Fruit fly (Drosophila melanogaster) whole organism, embryonic: ENCODE measurements around the gene CG43131.

ENCODE experiments used
- Atf3 ChIP-seq: fragments of 200-800 bp; sonication (Bioruptor generic); optimal IDR thresholded peaks from 3 replicates; lab custom pipeline; 2016; ENCODE audit warnings: missing biosample characterization, missing genetic modification characterization
- Bdp1 ChIP-seq: fragments of 200-800 bp; sonication (Bioruptor generic); optimal IDR thresholded peaks from 3 replicates; lab custom pipeline; 2016; ENCODE audit warnings: missing biosample characterization, missing genetic modification characterization
- BtbVII ChIP-seq: fragments of 200-800 bp; sonication (Bioruptor generic); optimal IDR thresholded peaks from 3 replicates; lab custom pipeline; 2017; ENCODE audit warnings: missing biosample characterization, mild to moderate bottlenecking, missing genetic modification characterization
- CG10321 ChIP-seq: fragments of 200-800 bp; sonication (Bioruptor generic); IDR thresholded peaks from 2 replicates; pipeline ENCODE4 v1.3.6; 2022; ENCODE audit warnings: missing biosample characterization, missing genetic modification characterization
- CG11696 ChIP-seq: fragments of 200-800 bp; sonication (Bioruptor generic); IDR thresholded peaks from 2 replicates; pipeline ENCODE4 v1.3.6; 2022; ENCODE audit warnings: missing biosample characterization, missing genetic modification characterization
- CG12071 ChIP-seq: fragments of 200-800 bp; sonication (Bioruptor generic); optimal IDR thresholded peaks from 3 replicates; lab custom pipeline; 2018; ENCODE audit warnings: missing biosample characterization, mild to moderate bottlenecking, missing genetic modification characterization
- CG12744 ChIP-seq: fragments of 200-800 bp; sonication (Bioruptor generic); optimal IDR thresholded peaks from 2 replicates; lab custom pipeline; 2016; ENCODE audit warnings: missing biosample characterization, missing genetic modification characterization
- CG13123 ChIP-seq: fragments of 200-800 bp; sonication (Bioruptor generic); optimal IDR thresholded peaks from 2 replicates; lab custom pipeline; 2016; ENCODE audit warnings: missing biosample characterization, missing genetic modification characterization
- CG13424 ChIP-seq: fragments of 200-800 bp; sonication (Bioruptor generic); optimal IDR thresholded peaks from 2 replicates; lab custom pipeline; 2019; ENCODE audit warnings: missing biosample characterization, mild to moderate bottlenecking, missing genetic modification characterization, moderate library complexity
- CG13894 ChIP-seq: fragments of 200-800 bp; sonication (Bioruptor generic); optimal IDR thresholded peaks from 3 replicates; lab custom pipeline; 2018; ENCODE audit warnings: missing biosample characterization, mild to moderate bottlenecking, missing genetic modification characterization, moderate library complexity
- CG14050 ChIP-seq: fragments of 200-800 bp; sonication (Bioruptor generic); IDR thresholded peaks from 3 replicates; pipeline ENCODE4 v1.3.6; 2022; ENCODE audit warnings: missing biosample characterization, missing genetic modification characterization
- CG14860 ChIP-seq: fragments of 200-800 bp; sonication (Bioruptor generic); IDR thresholded peaks from 3 replicates; pipeline ENCODE4 v1.3.6; 2022; ENCODE audit warnings: missing biosample characterization, missing genetic modification characterization; ENCODE audit not compliant: partially characterized antibody
- CG16813 ChIP-seq: fragments of 200-800 bp; sonication (Bioruptor generic); IDR thresholded peaks from 3 replicates; pipeline ENCODE4 v1.3.6; 2022; ENCODE audit warnings: missing biosample characterization, missing genetic modification characterization; ENCODE audit not compliant: partially characterized antibody
- CG17829 ChIP-seq: fragments of 200-800 bp; optimal IDR thresholded peaks from 2 replicates; lab custom pipeline; 2019; ENCODE audit warnings: missing biosample characterization, mild to moderate bottlenecking, missing genetic modification characterization, moderate library complexity
- CG18599 ChIP-seq: fragments of 200-800 bp; sonication (Bioruptor generic); optimal IDR thresholded peaks from 3 replicates; lab custom pipeline; 2017; ENCODE audit warnings: missing biosample characterization, missing genetic modification characterization, mild to moderate bottlenecking, moderate library complexity, missing genetic modification reagents
- CG33213 ChIP-seq: fragments of 200-800 bp; sonication (Bioruptor generic); optimal IDR thresholded peaks from 3 replicates; lab custom pipeline; 2016; ENCODE audit warnings: missing biosample characterization, missing genetic modification characterization
- CG6689 ChIP-seq: fragments of 200-800 bp; sonication (Bioruptor generic); IDR thresholded peaks from 2 replicates; pipeline ENCODE4 v1.3.6; 2022; ENCODE audit warnings: missing biosample characterization, missing genetic modification characterization
- CG7987 ChIP-seq: fragments of 200-800 bp; sonication (Bioruptor generic); optimal IDR thresholded peaks from 2 replicates; lab custom pipeline; 2018; ENCODE audit warnings: missing biosample characterization, mild to moderate bottlenecking, missing genetic modification characterization, moderate library complexity
- CG8290 ChIP-seq, 3 experiments: fragments of 200-800 bp; sonication (Bioruptor generic); optimal IDR thresholded peaks; 2 replicates each; lab custom pipeline; 2016 to 2019; ENCODE audit warnings: missing biosample characterization in 3 of 3, missing genetic modification characterization in 3 of 3, mild to moderate bottlenecking in 2 of 3, moderate library complexity in 1 of 3
- D ChIP-seq, 2 experiments: fragments of 200-800 bp in 1 of 2; fragments of >200 bp in 1 of 2; sonication (Bioruptor generic) in 1 of 2; optimal IDR thresholded peaks; 2 replicates in 1 of 2; 3 replicates in 1 of 2; lab custom pipeline; 2017; ENCODE audit warnings: mild to moderate bottlenecking in 1 of 2, missing biosample characterization in 1 of 2, missing genetic modification characterization in 1 of 2, missing genetic modification reagents in 1 of 2
- Dp ChIP-seq: fragments of 200-800 bp; sonication (Bioruptor generic); optimal IDR thresholded peaks from 2 replicates; lab custom pipeline; 2018; ENCODE audit warnings: missing biosample characterization, mild to moderate bottlenecking, missing genetic modification characterization, moderate library complexity
- Ets65A ChIP-seq: fragments of 200-800 bp; sonication (Bioruptor generic); peaks from one replicate; lab custom pipeline; 2016; ENCODE audit warnings: missing biosample characterization, missing genetic modification characterization
- GATAe ChIP-seq: fragments of 200-800 bp; sonication (Bioruptor generic); conservative IDR thresholded peaks from 2 replicates; pipeline ENCODE4 v1.3.6; 2022; ENCODE audit warnings: missing biosample characterization, missing genetic modification characterization
- HLHmδ ChIP-seq: fragments of 200-800 bp; sonication (Bioruptor generic); optimal IDR thresholded peaks from 2 replicates; lab custom pipeline; 2018; ENCODE audit warnings: missing biosample characterization, mild to moderate bottlenecking, missing genetic modification characterization, moderate library complexity
- Hey ChIP-seq: fragments of 200-800 bp; sonication (Bioruptor generic); optimal IDR thresholded peaks from 3 replicates; lab custom pipeline; 2018; ENCODE audit warnings: missing biosample characterization, mild to moderate bottlenecking, missing genetic modification characterization
- Hr3 ChIP-seq: fragments of 200-800 bp; sonication (Bioruptor generic); optimal IDR thresholded peaks from 3 replicates; lab custom pipeline; 2016; ENCODE audit warnings: missing biosample characterization, missing genetic modification characterization
- Lhr ChIP-seq: fragments of 200-800 bp; sonication (Bioruptor generic); optimal IDR thresholded peaks from 3 replicates; lab custom pipeline; 2017; ENCODE audit warnings: mild to moderate bottlenecking, missing biosample characterization, missing genetic modification reagents, missing genetic modification characterization
- Neu2 ChIP-seq: fragments of 200-800 bp; sonication (Bioruptor generic); optimal IDR thresholded peaks from 3 replicates; lab custom pipeline; 2016; ENCODE audit warnings: missing biosample characterization, missing genetic modification characterization, borderline replicate concordance
- Opbp ChIP-seq: fragments of 200-800 bp; sonication (Bioruptor generic); IDR thresholded peaks from 3 replicates; pipeline ENCODE4 v1.3.6; 2022; ENCODE audit warnings: missing biosample characterization, missing genetic modification characterization; ENCODE audit not compliant: partially characterized antibody
- Sox102F ChIP-seq: fragments of 200-800 bp; sonication (Bioruptor generic); optimal IDR thresholded peaks from 2 replicates; lab custom pipeline; 2018; ENCODE audit warnings: missing biosample characterization, mild to moderate bottlenecking, missing genetic modification characterization, moderate library complexity
- Sry-δ ChIP-seq: fragments of 200-800 bp; sonication (Bioruptor generic); optimal IDR thresholded peaks from 2 replicates; lab custom pipeline; 2016; ENCODE audit warnings: missing biosample characterization, missing genetic modification characterization
- amos ChIP-seq: fragments of 200-800 bp; sonication (Bioruptor generic); IDR thresholded peaks from 2 replicates; pipeline ENCODE4 v1.3.6; 2022; ENCODE audit warnings: missing biosample characterization, missing genetic modification characterization; ENCODE audit not compliant: partially characterized antibody
- da ChIP-seq: fragments of 200-800 bp; sonication (Bioruptor generic); optimal IDR thresholded peaks from 2 replicates; lab custom pipeline; 2016; ENCODE audit warnings: missing biosample characterization, missing genetic modification characterization
- dan ChIP-seq: fragments of 200-800 bp; sonication (Bioruptor generic); IDR thresholded peaks from 2 replicates; pipeline ENCODE4 v1.3.6; 2022; ENCODE audit warnings: missing biosample characterization, missing genetic modification characterization
- disco-r ChIP-seq: fragments of 200-800 bp; sonication (Bioruptor generic); optimal IDR thresholded peaks from 2 replicates; lab custom pipeline; 2016; ENCODE audit warnings: missing biosample characterization, missing genetic modification characterization
- hbn ChIP-seq: fragments of 200-800 bp; sonication (Bioruptor generic); IDR thresholded peaks from 2 replicates; pipeline ENCODE4 v1.3.6; 2022; ENCODE audit warnings: missing biosample characterization, missing genetic modification characterization; ENCODE audit not compliant: partially characterized antibody
- jigr1 ChIP-seq: fragments of 200-800 bp; sonication (Bioruptor generic); IDR thresholded peaks from 3 replicates; pipeline ENCODE4 v1.3.6; 2022; ENCODE audit warnings: missing biosample characterization, missing genetic modification characterization
- klu ChIP-seq: fragments of 200-800 bp; sonication (Bioruptor generic); IDR thresholded peaks from 2 replicates; pipeline ENCODE4 v1.3.6; 2022; ENCODE audit warnings: missing biosample characterization, missing genetic modification characterization
- kni ChIP-seq: fragments of 200-800 bp; sonication (Bioruptor generic); optimal IDR thresholded peaks from 3 replicates; lab custom pipeline; 2017; ENCODE audit warnings: mild to moderate bottlenecking, missing biosample characterization, missing genetic modification reagents, missing genetic modification characterization
- knrl ChIP-seq: fragments of 200-800 bp; sonication (Bioruptor generic); IDR thresholded peaks from 3 replicates; pipeline ENCODE4 v1.3.6; 2022; ENCODE audit warnings: missing biosample characterization, missing genetic modification characterization; ENCODE audit not compliant: partially characterized antibody
- lmd ChIP-seq: fragments of 200-800 bp; sonication (Bioruptor generic); IDR thresholded peaks from 2 replicates; pipeline ENCODE4 v1.3.6; 2022; ENCODE audit warnings: missing biosample characterization, missing genetic modification characterization
- lola ChIP-seq, 3 experiments: fragments of >200 bp in 2 of 3; fragments of 200-800 bp in 1 of 3; sonication (Bioruptor generic) in 1 of 3; optimal IDR thresholded peaks; 2 replicates each; lab custom pipeline; 2017 to 2019; ENCODE audit warnings: missing biosample characterization in 3 of 3, missing genetic modification characterization in 3 of 3, mild to moderate bottlenecking in 1 of 3, moderate library complexity in 1 of 3
- onecut ChIP-seq: fragments of 200-800 bp; sonication (Bioruptor generic); IDR thresholded peaks from 2 replicates; pipeline ENCODE4 v1.3.6; 2022; ENCODE audit warnings: missing biosample characterization, missing genetic modification characterization
- prd ChIP-seq, 3 experiments: fragments of >200 bp in 2 of 3; fragments of 200-800 bp in 1 of 3; sonication (Bioruptor generic) in 1 of 3; optimal IDR thresholded peaks in 2 of 3; IDR thresholded peaks in 1 of 3; 2 replicates in 2 of 3; 3 replicates in 1 of 3; pipeline versions ENCODE4 v1.3.6 to Lab custom; 2017 to 2022; ENCODE audit warnings: missing biosample characterization in 1 of 3, missing genetic modification characterization in 1 of 3
- psq ChIP-seq: fragments of 200-800 bp; sonication (Bioruptor generic); optimal IDR thresholded peaks from 2 replicates; lab custom pipeline; 2017; ENCODE audit warnings: missing biosample characterization, missing genetic modification characterization
- slp2 ChIP-seq: fragments of 200-800 bp; sonication (Bioruptor generic); optimal IDR thresholded peaks from 2 replicates; lab custom pipeline; 2016; ENCODE audit warnings: missing biosample characterization, missing genetic modification characterization
- so ChIP-seq: fragments of 200-800 bp; sonication (Bioruptor generic); IDR thresholded peaks from 3 replicates; pipeline ENCODE4 v1.3.6; 2022; ENCODE audit warnings: missing biosample characterization, missing genetic modification characterization
- stc ChIP-seq: fragments of 200-800 bp; sonication (Bioruptor generic); IDR thresholded peaks from 2 replicates; pipeline ENCODE4 v1.3.6; 2022; ENCODE audit warnings: missing biosample characterization, missing genetic modification characterization
- ttk ChIP-seq: fragments of 200-800 bp; sonication (Bioruptor generic); IDR thresholded peaks from 2 replicates; pipeline ENCODE4 v2.1.2; 2022; ENCODE audit warnings: missing biosample characterization, missing genetic modification characterization
- wor ChIP-seq: fragments of 200-800 bp; sonication (Bioruptor generic); IDR thresholded peaks from 2 replicates; pipeline ENCODE4 v1.3.6; 2022; ENCODE audit warnings: missing biosample characterization, missing genetic modification characterization

The CG43131 gene

dm6 chr3R:5086471-5086821, 22.5 kb downstream of the CG43131 start (continued):
- TF ChIP-seq Hr3 (GFP tag; lab: Kevin White, UChicago), result no peak
- no peak for TF ChIP-seq CG17829 (tag; lab: Kevin White, UChicago)
- no peak for TF ChIP-seq dan
- TF ChIP-seq GATAe (GFP tag; lab: Robert Waterston, UW), result no peak
- TF ChIP-seq HLHmδ, result peak; percentile 54
- TF ChIP-seq CG33213 (GFP tag; lab: Kevin White, UChicago), result no peak
- no peak for TF ChIP-seq CG10321 (GFP tag; lab: Robert Waterston, UW)
- TF ChIP-seq BtbVII (GFP tag; lab: Kevin White, UChicago), result no peak
- TF ChIP-seq CG18599 (GFP tag; lab: Kevin White, UChicago), result no peak
- no peak for TF ChIP-seq CG14050
- no peak for TF ChIP-seq knrl (GFP tag; lab: Robert Waterston, UW)
- TF ChIP-seq lola (GFP tag; optimal IDR thresholded peaks at IDR 0.05; lab: Kevin White, UChicago), result no peak
- TF ChIP-seq Hey (tag; lab: Kevin White, UChicago), result peak; percentile 7
- no peak for TF ChIP-seq jigr1 (GFP tag; lab: Robert Waterston, UW)
- no peak for TF ChIP-seq amos (GFP tag; lab: Robert Waterston, UW)
- no peak for TF ChIP-seq CG7987
- TF ChIP-seq stc (GFP tag; lab: Robert Waterston, UW), result no peak
- TF ChIP-seq Ets65A, result no peak
- TF ChIP-seq CG8290 (GFP tag; optimal IDR thresholded peaks at IDR 0.05; lab: Kevin White, UChicago), result no peak
- TF ChIP-seq CG8290 (tag; optimal IDR thresholded peaks at IDR 0.05; lab: Kevin White, UChicago), result peak in 1 of 2 experiments; percentile 73
- no peak for TF ChIP-seq D (optimal IDR thresholded peaks at IDR 0.05; lab: Kevin White, UChicago)
- peak; percentile 2 for TF ChIP-seq D (GFP tag; optimal IDR thresholded peaks at IDR 0.05; lab: Kevin White, UChicago)
- no peak for TF ChIP-seq klu (GFP tag; lab: Robert Waterston, UW)
- no peak for TF ChIP-seq prd (optimal IDR thresholded peaks at IDR 0.05; lab: Kevin White, UChicago)
- TF ChIP-seq prd (GFP tag; IDR thresholded peaks at IDR 0.05; lab: Robert Waterston, UW), result no peak
- TF ChIP-seq Atf3 (GFP tag; lab: Kevin White, UChicago), result no peak
- no peak for TF ChIP-seq CG6689 (GFP tag; lab: Robert Waterston, UW)
- no peak for TF ChIP-seq Bdp1 (GFP tag; lab: Kevin White, UChicago)
- no peak for TF ChIP-seq Opbp (GFP tag; lab: Robert Waterston, UW)
- peak; percentile 13 for TF ChIP-seq slp2 (GFP tag; lab: Kevin White, UChicago)
- TF ChIP-seq CG13424 (tag; lab: Kevin White, UChicago), result no peak
- TF ChIP-seq so (GFP tag; lab: Robert Waterston, UW), result no peak
- TF ChIP-seq da (GFP tag; lab: Kevin White, UChicago), result no peak
- TF ChIP-seq ttk, result no peak
- no peak for TF ChIP-seq Sox102F (GFP tag; lab: Kevin White, UChicago)
- no peak for TF ChIP-seq Sry-δ (GFP tag; lab: Kevin White, UChicago)
- no peak for TF ChIP-seq CG13123
- TF ChIP-seq CG12071 (GFP tag; lab: Kevin White, UChicago), result no peak
- peak; percentile 46; the same call in 1 of the 2 replicates for TF ChIP-seq onecut (GFP tag; lab: Robert Waterston, UW)
- no peak for TF ChIP-seq Neu2 (GFP tag; lab: Kevin White, UChicago)
- no peak for TF ChIP-seq CG11696 (GFP tag; lab: Robert Waterston, UW)
- TF ChIP-seq lmd (GFP tag; lab: Robert Waterston, UW), result no peak
- TF ChIP-seq CG16813 (GFP tag; lab: Robert Waterston, UW), result no peak
- peak; percentile 4 for TF ChIP-seq CG13894 (tag; lab: Kevin White, UChicago)
- no peak for TF ChIP-seq psq (GFP tag; lab: Kevin White, UChicago)
- no peak for TF ChIP-seq Lhr (GFP tag; lab: Kevin White, UChicago)
- no peak for TF ChIP-seq hbn
- no peak for TF ChIP-seq Dp
- TF ChIP-seq CG14860 (GFP tag; lab: Robert Waterston, UW), result no peak
- TF ChIP-seq CG12744 (GFP tag; lab: Kevin White, UChicago), result no peak
- no peak for TF ChIP-seq kni
- no peak for TF ChIP-seq disco-r (GFP tag; lab: Kevin White, UChicago)
- TF ChIP-seq wor (GFP tag; lab: Robert Waterston, UW), result no peak
